3 worm cellular contexts compared by ENCODE assay signal in the genomic region with DNA sequence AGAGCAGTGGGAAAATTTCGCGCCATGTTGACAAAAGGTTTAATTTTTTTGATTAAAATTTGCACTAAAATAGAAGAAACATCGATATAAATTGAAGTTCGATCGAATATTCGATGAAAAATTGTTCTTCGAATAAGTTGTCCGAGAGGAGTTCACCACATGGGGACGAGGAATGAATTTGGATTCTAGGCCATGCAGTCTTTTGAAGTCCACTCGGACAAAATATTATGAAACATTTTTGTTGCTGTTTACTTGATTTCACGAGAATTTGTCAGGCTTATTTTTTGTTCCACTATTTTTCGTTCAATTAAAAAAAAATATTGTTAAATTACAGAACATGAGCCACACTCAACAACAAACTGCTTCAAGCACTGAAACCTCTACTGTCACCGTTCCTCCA.
TF ChIP-seq lines count a peak whose summit lies in the region.

A gene (minus strand): TSS at position 174 of the 400 bp plus-strand sequence.
A gene (plus strand): TSS at position 338 of the 400 bp plus-strand sequence.

TF ChIP-seq in whole organism, L2 larva, 48 proteins besides CTCF, POLR2A, EP300 and RAD21 (continued from another document):
- TF ChIP-seq nhr-10 (tag; optimal IDR thresholded peaks at IDR 0.05; lab: Kevin White, UChicago): no peak
- peak; percentile 96 for TF ChIP-seq nhr-6 (tag; optimal IDR thresholded peaks at IDR 0.05; lab: Kevin White, UChicago)
- no peak for TF ChIP-seq alr-1 (tag; optimal IDR thresholded peaks at IDR 0.05; lab: Kevin White, UChicago)
- peak; percentile 16 for TF ChIP-seq dmd-4 (tag; optimal IDR thresholded peaks at IDR 0.05; lab: Kevin White, UChicago)
- peak; percentile 93 for TF ChIP-seq nhr-21 (tag; optimal IDR thresholded peaks at IDR 0.05; lab: Kevin White, UChicago)
- no peak for TF ChIP-seq unc-39 (tag; optimal IDR thresholded peaks at IDR 0.05; lab: Kevin White, UChicago)
- TF ChIP-seq nhr-77 (tag; optimal IDR thresholded peaks at IDR 0.05; lab: Kevin White, UChicago): no peak
- TF ChIP-seq nhr-237 (tag; optimal IDR thresholded peaks at IDR 0.05; lab: Kevin White, UChicago): no peak
- peak; percentile 97 for TF ChIP-seq sma-3 (GFP tag; optimal IDR thresholded peaks at IDR 0.05; lab: Kevin White, UChicago)
- peak; percentile 40 for TF ChIP-seq zag-1 (tag; optimal IDR thresholded peaks at IDR 0.05; lab: Kevin White, UChicago)
- TF ChIP-seq F13H6.1 (tag; optimal IDR thresholded peaks at IDR 0.05; lab: Kevin White, UChicago): peak; percentile 96
- peak; percentile 40 for TF ChIP-seq lin-11 (tag; optimal IDR thresholded peaks at IDR 0.05; lab: Kevin White, UChicago)
- peak; percentile 98 for TF ChIP-seq unc-55 (GFP tag; optimal IDR thresholded peaks at IDR 0.05; lab: Kevin White, UChicago)
- no peak for TF ChIP-seq elt-1 (tag; optimal IDR thresholded peaks at IDR 0.05; lab: Kevin White, UChicago)
- TF ChIP-seq mdl-1 (tag; optimal IDR thresholded peaks at IDR 0.05; lab: Kevin White, UChicago): peak in 1 of 2 experiments; percentile 47
- no peak for TF ChIP-seq unc-62 (GFP tag; optimal IDR thresholded peaks at IDR 0.05; lab: Kevin White, UChicago)
- no peak for TF ChIP-seq nhr-25 (tag; optimal IDR thresholded peaks at IDR 0.05; lab: Kevin White, UChicago)
- peak; percentile 99 for TF ChIP-seq sma-9 (GFP tag; optimal IDR thresholded peaks at IDR 0.05; lab: Kevin White, UChicago)
- TF ChIP-seq sma-9 (tag; optimal IDR thresholded peaks at IDR 0.05; lab: Kevin White, UChicago): no peak
- TF ChIP-seq Y55F3AM.14 (GFP tag; optimal IDR thresholded peaks at IDR 0.05; lab: Kevin White, UChicago): peak; percentile 67
- peak; percentile 56 for TF ChIP-seq R02D3.7 (tag; optimal IDR thresholded peaks at IDR 0.05; lab: Kevin White, UChicago)
- peak; percentile 93 for TF ChIP-seq sem-4 (tag; optimal IDR thresholded peaks at IDR 0.05; lab: Kevin White, UChicago)
- peak; percentile 90 for TF ChIP-seq egl-27 (tag; optimal IDR thresholded peaks at IDR 0.05; lab: Kevin White, UChicago)
- no peak for TF ChIP-seq aly-2 (tag; optimal IDR thresholded peaks at IDR 0.05; lab: Kevin White, UChicago)
- TF ChIP-seq lin-13 (GFP tag; optimal IDR thresholded peaks at IDR 0.05; lab: Kevin White, UChicago): peak; percentile 94
- peak; percentile 83 for TF ChIP-seq skn-1 (tag; optimal IDR thresholded peaks at IDR 0.05; lab: Kevin White, UChicago)
- TF ChIP-seq lsy-2 (tag; optimal IDR thresholded peaks at IDR 0.05; lab: Kevin White, UChicago): peak; percentile 89 to 96

TF ChIP-seq in whole organism, L4 larva, 104 proteins besides CTCF, POLR2A, EP300 and RAD21 (continued from another document and continues in another):
- TF ChIP-seq daf-12 (tag; optimal IDR thresholded peaks at IDR 0.05; lab: Kevin White, UChicago) (no peak), pha-4 (GFP tag; IDR thresholded peaks at IDR 0.05; lab: Robert Waterston, UW) (no peak; the same call in 1 of the 2 replicates), pha-4 (tag; optimal IDR thresholded peaks at IDR 0.05; lab: Kevin White, UChicago) (peak; percentile 30), dmd-6 (GFP tag; IDR thresholded peaks at IDR 0.05; lab: Robert Waterston, UW) (peak; percentile 95), mes-2 (tag; optimal IDR thresholded peaks at IDR 0.05; lab: Kevin White, UChicago; ENCODE audit: poor library complexity, severe bottlenecking) (peak; percentile 100), arid-1 (GFP tag; conservative IDR thresholded peaks at IDR 0.05; lab: Robert Waterston, UW) (peak; percentile 88), tra-1 (GFP tag; IDR thresholded peaks at IDR 0.05; lab: Robert Waterston, UW) (peak; percentile 89; the same call in 1 of the 2 replicates), zfp-3 (GFP tag; conservative IDR thresholded peaks at IDR 0.05; lab: Robert Waterston, UW) (peak; percentile 88), nhr-10 (tag; optimal IDR thresholded peaks at IDR 0.05; lab: Kevin White, UChicago) (no peak), ctbp-1 (GFP tag; IDR thresholded peaks at IDR 0.05; lab: Robert Waterston, UW) (peak; percentile 56; the same call in 1 of the 2 replicates), dve-1 (tag; optimal IDR thresholded peaks at IDR 0.05; lab: Kevin White, UChicago; ENCODE audit: insufficient read depth) (peak; percentile 92), vab-7 (GFP tag; IDR thresholded peaks at IDR 0.05; lab: Robert Waterston, UW) (0 out of 2 replicates have a peak, but pooled peaks have one; percentile 50), lin-13 (GFP tag; optimal IDR thresholded peaks at IDR 0.05; lab: Kevin White, UChicago) (peak; percentile 85), dmd-8 (GFP tag; IDR thresholded peaks at IDR 0.05; lab: Robert Waterston, UW) (no peak), madf-5 (GFP tag; IDR thresholded peaks at IDR 0.05; lab: Robert Waterston, UW) (0 out of 4 replicates have a peak, but pooled peaks of 1 of the 2 experiments have one; percentile 50), ceh-44 (GFP tag; IDR thresholded peaks at IDR 0.05; lab: Robert Waterston, UW) (peak; percentile 93), Y5F2A.4 (GFP tag; optimal IDR thresholded peaks at IDR 0.05; lab: Kevin White, UChicago) (no peak), hif-1 (tag; optimal IDR thresholded peaks at IDR 0.05; lab: Kevin White, UChicago) (peak in 1 of 2 experiments; percentile 96), dpl-1 (GFP tag; optimal IDR thresholded peaks at IDR 0.05; lab: Kevin White, UChicago) (peak; percentile 92), F26F4.8 (GFP tag; conservative IDR thresholded peaks at IDR 0.05; lab: Robert Waterston, UW) (no peak), mdl-1 (tag; optimal IDR thresholded peaks at IDR 0.05; lab: Kevin White, UChicago) (peak in 1 of 2 experiments; percentile 19), lir-3 (tag; optimal IDR thresholded peaks at IDR 0.05; lab: Kevin White, UChicago) (peak; percentile 54), daf-19 (GFP tag; conservative IDR thresholded peaks at IDR 0.05; lab: Robert Waterston, UW) (no peak), egl-43 (GFP tag; IDR thresholded peaks at IDR 0.05; lab: Robert Waterston, UW) (no peak), ZK337.2 (GFP tag; IDR thresholded peaks at IDR 0.05; lab: Robert Waterston, UW) (peak; percentile 100), duxl-1 (tag; optimal IDR thresholded peaks at IDR 0.05; lab: Kevin White, UChicago; ENCODE audit: poor library complexity) (peak; percentile 97), nhr-77 (tag; optimal IDR thresholded peaks at IDR 0.05; lab: Kevin White, UChicago) (peak; percentile 68), ama-1 (optimal IDR thresholded peaks at IDR 0.05; lab: Kevin White, UChicago) (no peak), lin-39 (tag; optimal IDR thresholded peaks at IDR 0.05; lab: Kevin White, UChicago) (no peak), jun-1 (tag; optimal IDR thresholded peaks at IDR 0.05; lab: Kevin White, UChicago) (no peak), zag-1 (tag; optimal IDR thresholded peaks at IDR 0.05; lab: Kevin White, UChicago) (no peak), mxl-3 (GFP tag; optimal IDR thresholded peaks at IDR 0.05; lab: Kevin White, UChicago) (peak; percentile 66), lin-29 (GFP tag; IDR thresholded peaks at IDR 0.05; lab: Robert Waterston, UW) (no peak), F44E2.7 (GFP tag; IDR thresholded peaks at IDR 0.05; lab: Robert Waterston, UW) (no peak), aha-1 (tag; lab: Kevin White, UChicago) (peak; percentile 97), Y105C5A.15 (GFP tag; IDR thresholded peaks at IDR 0.05; lab: Robert Waterston, UW) (no peak), dmd-9 (GFP tag; IDR thresholded peaks at IDR 0.05; lab: Robert Waterston, UW) (peak; percentile 97), php-3 (GFP tag; IDR thresholded peaks at IDR 0.05; lab: Robert Waterston, UW) (peak; percentile 57), lsy-2 (tag; optimal IDR thresholded peaks at IDR 0.05; lab: Kevin White, UChicago) (peak; percentile 60 to 96), gei-8 (GFP tag; optimal IDR thresholded peaks at IDR 0.05; lab: Kevin White, UChicago) (peak; percentile 39), zip-2 (tag; optimal IDR thresholded peaks at IDR 0.05; lab: Kevin White, UChicago) (no peak), ZK546.5 (tag; optimal IDR thresholded peaks at IDR 0.05; lab: Kevin White, UChicago) (peak in 1 of 2 experiments; percentile 24), F37D6.2 (tag; optimal IDR thresholded peaks at IDR 0.05; lab: Kevin White, UChicago) (peak; percentile 85), cey-2 (tag; optimal IDR thresholded peaks at IDR 0.05; lab: Kevin White, UChicago; ENCODE audit: borderline replicate concordance, insufficient read depth) (no peak), ceh-32 (tag; optimal IDR thresholded peaks at IDR 0.05; lab: Kevin White, UChicago; ENCODE audit: poor library complexity) (peak; percentile 66), lin-15B (tag; optimal IDR thresholded peaks at IDR 0.05; lab: Kevin White, UChicago) (peak; percentile 72), R02D3.7 (tag; optimal IDR thresholded peaks at IDR 0.05; lab: Kevin White, UChicago) (no peak), aly-2 (tag; optimal IDR thresholded peaks at IDR 0.05; lab: Kevin White, UChicago) (no peak), nhr-25 (tag; optimal IDR thresholded peaks at IDR 0.05; lab: Kevin White, UChicago; ENCODE audit: borderline replicate concordance, insufficient read depth) (peak; percentile 42)

TF ChIP-seq in whole organism, late embryonic, 69 proteins besides CTCF, POLR2A, EP300 and RAD21 (continued from another document):
- TF ChIP-seq syd-9 (tag; optimal IDR thresholded peaks at IDR 0.05; lab: Kevin White, UChicago): peak; percentile 60
- peak; percentile 34 for TF ChIP-seq hlh-13 (GFP tag; optimal IDR thresholded peaks at IDR 0.05; lab: Kevin White, UChicago)
- TF ChIP-seq Y22D7AL.16 (tag; optimal IDR thresholded peaks at IDR 0.05; lab: Kevin White, UChicago): peak; percentile 27
- TF ChIP-seq K09A11.1 (tag; optimal IDR thresholded peaks at IDR 0.05; lab: Kevin White, UChicago; ENCODE audit: insufficient read depth): no peak
- peak; percentile 3 for TF ChIP-seq gmeb-2 (tag; optimal IDR thresholded peaks at IDR 0.05; lab: Kevin White, UChicago)
- TF ChIP-seq ceh-30 (tag; optimal IDR thresholded peaks at IDR 0.05; lab: Kevin White, UChicago): no peak
- TF ChIP-seq ref-2 (tag; optimal IDR thresholded peaks at IDR 0.05; lab: Kevin White, UChicago): peak; percentile 97
- TF ChIP-seq pha-2 (tag; optimal IDR thresholded peaks at IDR 0.05; lab: Kevin White, UChicago): no peak
- no peak for TF ChIP-seq sox-4 (tag; optimal IDR thresholded peaks at IDR 0.05; lab: Kevin White, UChicago)
- TF ChIP-seq ttx-3 (tag; optimal IDR thresholded peaks at IDR 0.05; lab: Kevin White, UChicago): no peak
- peak; percentile 57 for TF ChIP-seq nfya-1 (tag; optimal IDR thresholded peaks at IDR 0.05; lab: Kevin White, UChicago)
- peak; percentile 90 for TF ChIP-seq elt-2 (tag; optimal IDR thresholded peaks at IDR 0.05; lab: Kevin White, UChicago)
- peak; percentile 11 for TF ChIP-seq madf-2 (tag; optimal IDR thresholded peaks at IDR 0.05; lab: Kevin White, UChicago)
- peak; percentile 98 for TF ChIP-seq tbx-2 (tag; optimal IDR thresholded peaks at IDR 0.05; lab: Kevin White, UChicago)
- no peak for TF ChIP-seq hlh-30 (tag; optimal IDR thresholded peaks at IDR 0.05; lab: Kevin White, UChicago; ENCODE audit: insufficient read depth)
- TF ChIP-seq eyg-1 (tag; optimal IDR thresholded peaks at IDR 0.05; lab: Kevin White, UChicago): peak; percentile 85
- TF ChIP-seq ztf-16 (tag; optimal IDR thresholded peaks at IDR 0.05; lab: Kevin White, UChicago): peak; percentile 65
- peak; percentile 94 for TF ChIP-seq hlh-8 (tag; optimal IDR thresholded peaks at IDR 0.05; lab: Kevin White, UChicago)
- TF ChIP-seq ceh-19 (GFP tag; optimal IDR thresholded peaks at IDR 0.05; lab: Kevin White, UChicago): peak; percentile 62
- TF ChIP-seq sdc-2 (tag; optimal IDR thresholded peaks at IDR 0.05; lab: Kevin White, UChicago): peak; percentile 55
- TF ChIP-seq ceh-48 (tag; optimal IDR thresholded peaks at IDR 0.05; lab: Kevin White, UChicago): peak; percentile 34
- peak; percentile 89 for TF ChIP-seq fax-1 (tag; optimal IDR thresholded peaks at IDR 0.05; lab: Kevin White, UChicago)
- TF ChIP-seq F13H6.1 (tag; optimal IDR thresholded peaks at IDR 0.05; lab: Kevin White, UChicago): peak; percentile 94
- TF ChIP-seq zip-5 (tag; optimal IDR thresholded peaks at IDR 0.05; lab: Kevin White, UChicago): peak; percentile 96
- peak; percentile 69 for TF ChIP-seq pqm-1 (tag; optimal IDR thresholded peaks at IDR 0.05; lab: Kevin White, UChicago)
- peak; percentile 99 for TF ChIP-seq ceh-31 (tag; optimal IDR thresholded peaks at IDR 0.05; lab: Kevin White, UChicago)
- peak; percentile 84 for TF ChIP-seq ceh-14 (tag; optimal IDR thresholded peaks at IDR 0.05; lab: Kevin White, UChicago)
- TF ChIP-seq npax-4 (tag; optimal IDR thresholded peaks at IDR 0.05; lab: Kevin White, UChicago): no peak
- TF ChIP-seq C08G9.2 (tag; optimal IDR thresholded peaks at IDR 0.05; lab: Kevin White, UChicago): peak; percentile 100
- no peak for TF ChIP-seq pax-1 (tag; optimal IDR thresholded peaks at IDR 0.05; lab: Kevin White, UChicago)
- peak; percentile 46 for TF ChIP-seq ceh-6 (GFP tag; optimal IDR thresholded peaks at IDR 0.05; lab: Kevin White, UChicago)
- peak; percentile 26 for TF ChIP-seq pag-3 (tag; optimal IDR thresholded peaks at IDR 0.05; lab: Kevin White, UChicago; ENCODE audit: borderline replicate concordance)
- peak; percentile 100 for TF ChIP-seq tbx-7 (tag; optimal IDR thresholded peaks at IDR 0.05; lab: Kevin White, UChicago)
- TF ChIP-seq T23F11.4 (GFP tag; optimal IDR thresholded peaks at IDR 0.05; lab: Kevin White, UChicago): no peak
- peak; percentile 96 for TF ChIP-seq mec-3 (tag; optimal IDR thresholded peaks at IDR 0.05; lab: Kevin White, UChicago; ENCODE audit: borderline replicate concordance)
- peak; percentile 87 for TF ChIP-seq fkh-6 (tag; optimal IDR thresholded peaks at IDR 0.05; lab: Kevin White, UChicago)
- no peak for TF ChIP-seq sox-2 (GFP tag; IDR thresholded peaks at IDR 0.05; lab: Robert Waterston, UW)
- TF ChIP-seq K02D7.2 (tag; optimal IDR thresholded peaks at IDR 0.05; lab: Kevin White, UChicago): no peak
- peak; percentile 84 for TF ChIP-seq hlh-6 (tag; optimal IDR thresholded peaks at IDR 0.05; lab: Kevin White, UChicago)
- TF ChIP-seq ceh-45 (GFP tag; IDR thresholded peaks at IDR 0.05; lab: Robert Waterston, UW): no peak
- TF ChIP-seq hlh-15 (tag; optimal IDR thresholded peaks at IDR 0.05; lab: Kevin White, UChicago): peak; percentile 62
- peak; percentile 97 for TF ChIP-seq rnt-1 (tag; optimal IDR thresholded peaks at IDR 0.05; lab: Kevin White, UChicago)
- TF ChIP-seq ceh-9 (tag; optimal IDR thresholded peaks at IDR 0.05; lab: Kevin White, UChicago): no peak
